Worm (Caenorhabditis elegans) whole organism, L4/young adult: ENCODE measurements around the gene R09E10.2.

Experiments used
- W03F9.2 ChIP-seq: fragments of 150-350 bp; optimal IDR thresholded peaks from 2 replicates; lab custom pipeline; 2014; ENCODE audit warnings: missing biosample characterization, missing genetic modification characterization
- dao-5 ChIP-seq: sonication (generic microtip); optimal IDR thresholded peaks from 2 replicates; lab custom pipeline; 2016; ENCODE audit warnings: missing genotype, missing genetic modification characterization, moderate library complexity, missing compliant biosample characterization

ce11 chrIV:10310329-10310728 is 7.8 kb downstream of the R09E10.2 start, which contains the start of gene R09E10.8:
- TF ChIP-seq W03F9.2 (tag; lab: Kevin White, UChicago) (no peak), dao-5 (tag; lab: Kevin White, UChicago) (no peak)
